Worm (Caenorhabditis elegans) whole organism, young adult: ENCODE measurements around the gene D2096.11.

Source experiments
- Y95B8A.8 ChIP-seq: fragments of 200-800 bp; sonication (Bioruptor generic); IDR thresholded peaks from 2 replicates; pipeline ENCODE4 v1.3.6; 2022; ENCODE audit warnings: missing genetic modification reagents, missing genetic modification characterization, missing compliant biosample characterization
- aptf-3 ChIP-seq: fragments of 200-800 bp; sonication (Bioruptor generic); IDR thresholded peaks from 2 replicates; pipeline ENCODE4 v1.3.6; 2022; ENCODE audit warnings: missing genetic modification characterization, missing compliant biosample characterization
- bed-2 ChIP-seq: fragments of 200-800 bp; sonication (Bioruptor generic); IDR thresholded peaks from 2 replicates; pipeline ENCODE4 v1.3.6; 2022; ENCODE audit warnings: missing genetic modification reagents, missing genetic modification characterization, missing compliant biosample characterization
- ceh-91 ChIP-seq: fragments of 200-800 bp; sonication (Bioruptor generic); IDR thresholded peaks from 2 replicates; pipeline ENCODE4 v1.3.6; 2022; ENCODE audit warnings: missing genetic modification reagents, missing genetic modification characterization, missing compliant biosample characterization
- snpc-1.1 ChIP-seq: sonication (generic microtip); optimal IDR thresholded peaks from 2 replicates; lab custom pipeline; 2017; ENCODE audit warnings: missing genetic modification characterization, mild to moderate bottlenecking, missing compliant biosample characterization, antibody characterized with exemption, moderate library complexity, missing genotype, missing genetic modification reagents; ENCODE audit not compliant: insufficient read depth
- unc-130 ChIP-seq: sonication (generic microtip); optimal IDR thresholded peaks from 2 replicates; lab custom pipeline; 2016; ENCODE audit warnings: missing genetic modification reagents, missing genetic modification characterization, missing compliant biosample characterization
- ztf-18 ChIP-seq: sonication (generic microtip); optimal IDR thresholded peaks from 2 replicates; lab custom pipeline; 2016; ENCODE audit warnings: missing genotype, mild to moderate bottlenecking, missing genetic modification characterization, missing compliant biosample characterization
- ztf-6 ChIP-seq: fragments of 200-800 bp; sonication (Bioruptor generic); IDR thresholded peaks from 2 replicates; pipeline ENCODE4 v1.3.6; 2022; ENCODE audit warnings: missing genetic modification reagents, missing genetic modification characterization, missing compliant biosample characterization

- TF ChIP-seq snpc-1.1 (tag; lab: Kevin White, UChicago) (no peak), aptf-3 (no peak), ztf-6 (no peak), unc-130 (GFP tag; lab: Kevin White, UChicago) (no peak), bed-2 (GFP tag; lab: Robert Waterston, UW) (no peak), ceh-91 (GFP tag; lab: Robert Waterston, UW) (no peak), ztf-18 (tag; lab: Kevin White, UChicago) (no peak), Y95B8A.8 (GFP tag; lab: Robert Waterston, UW) (no peak)
Measured at ce11 chrIV:8366295-8366694, 27.7 kb downstream of the D2096.11 start, which contains the start of gene aagr-1.
